Worm (Caenorhabditis elegans) whole organism, young adult: ENCODE data around the gene F38H4.6.

Experiments used
- B0019.2 ChIP-seq: fragments of 200-800 bp; sonication (Bioruptor generic); conservative IDR thresholded peaks from 2 replicates; pipeline ENCODE4 v1.3.6; 2022; ENCODE audit warnings: missing genetic modification reagents, missing genetic modification characterization, missing compliant biosample characterization
- B0035.1 ChIP-seq: sonication (generic microtip); optimal IDR thresholded peaks from 2 replicates; lab custom pipeline; 2016; ENCODE audit warnings: missing genetic modification characterization, mild to moderate bottlenecking, missing compliant biosample characterization, missing genotype, missing genetic modification reagents
- B0336.3 ChIP-seq: fragments of 200-800 bp; sonication (Bioruptor generic); IDR thresholded peaks from 2 replicates; pipeline ENCODE4 v1.3.6; 2022; ENCODE audit warnings: missing genetic modification characterization, missing compliant biosample characterization
- C17E4.6 ChIP-seq: fragments of 200-800 bp; sonication (Bioruptor generic); IDR thresholded peaks from 2 replicates; pipeline ENCODE4 v1.3.6; 2022; ENCODE audit warnings: missing genetic modification reagents, missing genetic modification characterization, missing compliant biosample characterization
- F23B12.7 ChIP-seq: sonication (generic microtip); optimal IDR thresholded peaks from 2 replicates; lab custom pipeline; 2017; ENCODE audit warnings: missing genetic modification characterization, mild to moderate bottlenecking, missing compliant biosample characterization, antibody characterized with exemption, moderate library complexity; ENCODE audit not compliant: insufficient read depth
- F33H1.4 ChIP-seq: fragments of 200-800 bp; sonication (Bioruptor generic); IDR thresholded peaks from 2 replicates; pipeline ENCODE4 v1.3.6; 2022; ENCODE audit warnings: missing genetic modification reagents, missing genetic modification characterization, missing compliant biosample characterization
- F39B2.1 ChIP-seq: fragments of 200-800 bp; sonication (Bioruptor generic); IDR thresholded peaks from 2 replicates; pipeline ENCODE4 v1.3.6; 2022; ENCODE audit warnings: missing genetic modification reagents, missing genetic modification characterization, missing compliant biosample characterization
- F52B5.7 ChIP-seq: sonication (generic microtip); optimal IDR thresholded peaks from 2 replicates; lab custom pipeline; 2016; ENCODE audit warnings: mild to moderate bottlenecking, missing genetic modification characterization, missing compliant biosample characterization
- K12H6.12 ChIP-seq: fragments of 200-800 bp; sonication (Bioruptor generic); optimal IDR thresholded peaks from 2 replicates; lab custom pipeline; 2018; ENCODE audit warnings: mild to moderate bottlenecking, missing genetic modification characterization, missing compliant biosample characterization
- Y53F4B.3 ChIP-seq: fragments of 200-800 bp; sonication (Bioruptor generic); IDR thresholded peaks from 2 replicates; pipeline ENCODE4 v1.3.6; 2022; ENCODE audit warnings: missing genetic modification reagents, missing genetic modification characterization, missing compliant biosample characterization
- Y53G8AR.9 ChIP-seq: fragments of 200-800 bp; sonication (Bioruptor generic); conservative IDR thresholded peaks from 2 replicates; pipeline ENCODE4 v1.3.6; 2022; ENCODE audit warnings: missing genetic modification reagents, missing genetic modification characterization, missing compliant biosample characterization
- Y56A3A.18 ChIP-seq: fragments of 200-800 bp; sonication (Bioruptor generic); IDR thresholded peaks from 2 replicates; pipeline ENCODE4 v1.3.6; 2022; ENCODE audit warnings: missing genetic modification reagents, missing genetic modification characterization, missing compliant biosample characterization
- Y95B8A.8 ChIP-seq: fragments of 200-800 bp; sonication (Bioruptor generic); IDR thresholded peaks from 2 replicates; pipeline ENCODE4 v1.3.6; 2022; ENCODE audit warnings: missing genetic modification reagents, missing genetic modification characterization, missing compliant biosample characterization
- aptf-2 ChIP-seq: fragments of 200-800 bp; sonication (Bioruptor generic); conservative IDR thresholded peaks from 2 replicates; pipeline ENCODE4 v1.3.6; 2022; ENCODE audit warnings: missing genetic modification reagents, missing genetic modification characterization, missing compliant biosample characterization
- athp-1 ChIP-seq: sonication (generic microtip); optimal IDR thresholded peaks from 2 replicates; lab custom pipeline; 2017; ENCODE audit warnings: mild to moderate bottlenecking, missing genetic modification characterization, missing compliant biosample characterization
- attf-5 ChIP-seq: fragments of 200-800 bp; sonication (Bioruptor generic); optimal IDR thresholded peaks from 2 replicates; lab custom pipeline; 2018; ENCODE audit warnings: mild to moderate bottlenecking, missing genetic modification characterization, missing compliant biosample characterization
- ccch-3 ChIP-seq: fragments of 200-800 bp; sonication (Bioruptor generic); optimal IDR thresholded peaks from 2 replicates; lab custom pipeline; 2018; ENCODE audit warnings: mild to moderate bottlenecking, missing genetic modification characterization, missing compliant biosample characterization
- ceh-100 ChIP-seq: fragments of 200-800 bp; sonication (Bioruptor generic); IDR thresholded peaks from 2 replicates; pipeline ENCODE4 v1.3.6; 2022; ENCODE audit warnings: missing genetic modification reagents, missing genetic modification characterization, missing compliant biosample characterization
- ceh-27 ChIP-seq: fragments of 200-800 bp; sonication (Bioruptor generic); optimal IDR thresholded peaks from 2 replicates; lab custom pipeline; 2018; ENCODE audit warnings: mild to moderate bottlenecking, missing genetic modification characterization, moderate library complexity, missing compliant biosample characterization
- ceh-79 ChIP-seq: sonication (generic microtip); optimal IDR thresholded peaks from 2 replicates; lab custom pipeline; 2017; ENCODE audit warnings: mild to moderate bottlenecking, missing genetic modification characterization, missing compliant biosample characterization
- ekl-4 ChIP-seq: fragments of 200-800 bp; sonication (Bioruptor generic); IDR thresholded peaks from 2 replicates; pipeline ENCODE4 v1.3.6; 2022; ENCODE audit warnings: missing genetic modification reagents, missing genetic modification characterization, missing compliant biosample characterization
- gei-17 ChIP-seq: fragments of 200-800 bp; sonication (Bioruptor generic); optimal IDR thresholded peaks from 2 replicates; lab custom pipeline; 2018; ENCODE audit warnings: mild to moderate bottlenecking, missing genetic modification characterization, missing compliant biosample characterization
- hlh-12 ChIP-seq: sonication (generic microtip); optimal IDR thresholded peaks from 2 replicates; lab custom pipeline; 2016; ENCODE audit warnings: missing genetic modification characterization, missing compliant biosample characterization
- hmg-20 ChIP-seq: fragments of 200-800 bp; sonication (Bioruptor generic); IDR thresholded peaks from 2 replicates; pipeline ENCODE4 v1.3.6; 2022; ENCODE audit warnings: missing genetic modification reagents, missing genetic modification characterization, missing compliant biosample characterization
- hrde-1 ChIP-seq: sonication (generic microtip); optimal IDR thresholded peaks from 2 replicates; lab custom pipeline; 2016; ENCODE audit warnings: missing genetic modification characterization, mild to moderate bottlenecking, missing compliant biosample characterization, moderate library complexity, missing genotype, missing genetic modification reagents, borderline replicate concordance
- lag-1 ChIP-seq: fragments of 200-800 bp; sonication (Bioruptor generic); IDR thresholded peaks from 2 replicates; pipeline ENCODE4 v1.3.6; 2022; ENCODE audit warnings: missing genetic modification reagents, missing genetic modification characterization, missing compliant biosample characterization
- let-607 ChIP-seq, 2 experiments: fragments of 200-800 bp in 1 of 2; sonication (Bioruptor generic) in 1 of 2; sonication (generic microtip) in 1 of 2; optimal IDR thresholded peaks; 2 replicates each; lab custom pipeline; 2016 to 2018; ENCODE audit warnings: mild to moderate bottlenecking in 2 of 2, missing compliant biosample characterization in 2 of 2, missing genetic modification characterization in 2 of 2, moderate library complexity in 2 of 2, missing genotype in 1 of 2
- lin-35 ChIP-seq, 3 experiments: fragments of 150-350 bp in 2 of 3; sonication (generic microtip) in 1 of 3; optimal IDR thresholded peaks; 2 replicates each; lab custom pipeline; 2014 to 2018; ENCODE audit warnings: missing biosample characterization in 3 of 3, missing genetic modification characterization in 3 of 3, missing genetic modification reagents in 3 of 3
- madf-3 ChIP-seq: fragments of 200-800 bp; sonication (Bioruptor generic); IDR thresholded peaks from 2 replicates; pipeline ENCODE4 v1.3.6; 2022; ENCODE audit warnings: missing genetic modification reagents, missing genetic modification characterization, missing compliant biosample characterization
- madf-6 ChIP-seq: fragments of 200-800 bp; sonication (Bioruptor generic); IDR thresholded peaks from 2 replicates; pipeline ENCODE4 v1.3.6; 2022; ENCODE audit warnings: missing genetic modification reagents, missing genetic modification characterization, missing compliant biosample characterization
- mes-4 ChIP-seq: sonication (generic microtip); optimal IDR thresholded peaks from 2 replicates; lab custom pipeline; 2016; ENCODE audit warnings: missing genotype, missing genetic modification characterization, missing compliant biosample characterization
- mxl-1 ChIP-seq: sonication (generic microtip); optimal IDR thresholded peaks from 2 replicates; lab custom pipeline; 2016; ENCODE audit warnings: missing genetic modification characterization, missing compliant biosample characterization
- nfyb-1 ChIP-seq: fragments of 200-800 bp; sonication (Bioruptor generic); IDR thresholded peaks from 2 replicates; pipeline ENCODE4 v1.3.6; 2022; ENCODE audit warnings: missing genetic modification reagents, missing genetic modification characterization, missing compliant biosample characterization
- nhr-120 ChIP-seq: fragments of 200-800 bp; sonication (Bioruptor generic); IDR thresholded peaks from 2 replicates; pipeline ENCODE4 v1.3.6; 2022; ENCODE audit warnings: missing genetic modification characterization, missing compliant biosample characterization
- nhr-80 ChIP-seq: sonication (generic microtip); optimal IDR thresholded peaks from 2 replicates; lab custom pipeline; 2016; ENCODE audit warnings: missing genetic modification characterization, missing compliant biosample characterization
- pha-4 ChIP-seq: fragments of 150-350 bp; sonication (generic microtip); optimal IDR thresholded peaks from 2 replicates; lab custom pipeline; 2014; ENCODE audit warnings: missing biosample characterization, missing genetic modification reagents, missing genetic modification characterization
- rcor-1 ChIP-seq: fragments of 200-800 bp; sonication (Bioruptor generic); IDR thresholded peaks from 2 replicates; pipeline ENCODE4 v1.3.6; 2022; ENCODE audit warnings: missing genetic modification reagents, missing genetic modification characterization, missing compliant biosample characterization
- rec-8 ChIP-seq, 2 experiments: sonication (generic microtip); optimal IDR thresholded peaks; 2 replicates each; lab custom pipeline; 2016; ENCODE audit warnings: mild to moderate bottlenecking in 2 of 2, missing genetic modification characterization in 2 of 2, missing genetic modification reagents in 2 of 2, missing genotype in 2 of 2, missing biosample characterization in 1 of 2, missing compliant biosample characterization in 1 of 2, moderate library complexity in 1 of 2
- repo-1 ChIP-seq: sonication (generic microtip); optimal IDR thresholded peaks from 2 replicates; lab custom pipeline; 2017; ENCODE audit warnings: mild to moderate bottlenecking, missing genetic modification characterization, missing compliant biosample characterization
- sea-2 ChIP-seq: fragments of 200-800 bp; sonication (Bioruptor generic); IDR thresholded peaks from 2 replicates; pipeline ENCODE4 v1.3.6; 2022; ENCODE audit warnings: missing genetic modification characterization, missing compliant biosample characterization
- tbp1 ChIP-seq: fragments of 200-800 bp; sonication (Bioruptor generic); optimal IDR thresholded peaks from 2 replicates; lab custom pipeline; 2018; ENCODE audit warnings: mild to moderate bottlenecking, missing genetic modification characterization, missing compliant biosample characterization
- unc-130 ChIP-seq: sonication (generic microtip); optimal IDR thresholded peaks from 2 replicates; lab custom pipeline; 2016; ENCODE audit warnings: missing genetic modification reagents, missing genetic modification characterization, missing compliant biosample characterization
- ztf-22 ChIP-seq: fragments of 200-800 bp; sonication (Bioruptor generic); optimal IDR thresholded peaks from 2 replicates; lab custom pipeline; 2018; ENCODE audit warnings: mild to moderate bottlenecking, missing genetic modification characterization, moderate library complexity, missing compliant biosample characterization

Gene F38H4.6

ce11 chrIV:11859995-11860605, 12.4 kb upstream of the F38H4.6 start, which contains the start of gene mob-1 (continued):
- no peak for TF ChIP-seq sea-2 (GFP tag; lab: Robert Waterston, UW)
- peak; percentile 20; the same call in 1 of the 2 replicates for TF ChIP-seq nhr-120 (GFP tag; lab: Robert Waterston, UW)
- no peak for TF ChIP-seq nhr-80 (tag; lab: Kevin White, UChicago)
- no peak; the same call in 1 of the 2 replicates for TF ChIP-seq F33H1.4 (GFP tag; lab: Robert Waterston, UW)
- TF ChIP-seq hlh-12 (tag; lab: Kevin White, UChicago), result no peak
- TF ChIP-seq aptf-2 (GFP tag; lab: Robert Waterston, UW), result no peak
- TF ChIP-seq rcor-1, result no peak
- TF ChIP-seq gei-17 (GFP tag; lab: Kevin White, UChicago), result no peak
- peak; percentile 75 for TF ChIP-seq B0336.3
- peak; percentile 69 for TF ChIP-seq Y53G8AR.9 (GFP tag; lab: Robert Waterston, UW)
- no peak for TF ChIP-seq ceh-27 (GFP tag; lab: Kevin White, UChicago)
- peak; percentile 46 for TF ChIP-seq repo-1 (tag; lab: Kevin White, UChicago)
- TF ChIP-seq rec-8 (tag; optimal IDR thresholded peaks at IDR 0.05; lab: Kevin White, UChicago), result no peak
- no peak for TF ChIP-seq mxl-1
- TF ChIP-seq hrde-1 (tag; lab: Kevin White, UChicago), result peak; percentile 10
- TF ChIP-seq ztf-22 (GFP tag; lab: Kevin White, UChicago), result no peak
- peak; percentile 27 for TF ChIP-seq attf-5 (GFP tag; lab: Kevin White, UChicago)
- TF ChIP-seq unc-130 (GFP tag; lab: Kevin White, UChicago), result peak; percentile 36

DNA sequence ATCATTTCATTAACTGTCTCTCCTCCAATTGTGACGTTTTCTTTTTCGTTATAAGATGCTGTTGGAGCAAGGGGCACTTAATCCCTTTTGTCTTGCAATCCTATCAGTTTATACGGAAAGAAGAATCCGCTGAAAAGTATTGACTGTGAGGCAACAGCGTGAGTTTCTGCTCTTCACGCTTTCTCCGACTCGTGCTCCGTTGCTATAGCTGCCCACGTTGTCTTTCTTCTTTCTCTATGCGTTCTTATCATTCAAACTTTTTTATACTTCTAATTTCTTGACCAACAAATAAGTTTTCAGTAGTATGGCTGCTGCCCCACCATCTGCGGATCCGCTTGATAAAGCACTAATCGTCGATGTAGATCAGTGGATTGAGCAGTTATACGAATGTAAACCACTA, 10.5 kb upstream of the F38H4.6 start, which contains the start of gene let-92:
Gene let-92 (plus strand): TSS at position 301 of the 400 bp plus-strand sequence.
- TF ChIP-seq ceh-79 (tag; lab: Kevin White, UChicago) (no peak), B0019.2 (GFP tag; lab: Robert Waterston, UW) (no peak), tbp1 (GFP tag; lab: Kevin White, UChicago) (no peak), Y53G8AR.9 (GFP tag; lab: Robert Waterston, UW) (no peak), athp-1 (tag; lab: Kevin White, UChicago) (no peak), F23B12.7 (tag; lab: Kevin White, UChicago) (no peak), C17E4.6 (GFP tag; lab: Robert Waterston, UW) (no peak), Y53F4B.3 (GFP tag; lab: Robert Waterston, UW) (no peak), sea-2 (GFP tag; lab: Robert Waterston, UW) (no peak), Y56A3A.18 (GFP tag; lab: Robert Waterston, UW) (no peak), ekl-4 (GFP tag; lab: Robert Waterston, UW) (no peak), rec-8 (tag; optimal IDR thresholded peaks at IDR 0.05; lab: Kevin White, UChicago) (no peak), K12H6.12 (tag; lab: Kevin White, UChicago) (no peak), ceh-100 (GFP tag; lab: Robert Waterston, UW) (no peak), ccch-3 (GFP tag; lab: Kevin White, UChicago) (no peak)

- peak; percentile 82 for TF ChIP-seq ceh-27 (GFP tag; lab: Kevin White, UChicago)
- peak; percentile 66 for TF ChIP-seq B0336.3
- TF ChIP-seq Y95B8A.8, result 0 out of 2 replicates have a peak, but pooled peaks have one; percentile 26
- no peak for TF ChIP-seq Y56A3A.18 (GFP tag; lab: Robert Waterston, UW)
- TF ChIP-seq hrde-1 (tag; lab: Kevin White, UChicago), result no peak
- TF ChIP-seq lag-1, result no peak
- no peak for TF ChIP-seq mes-4 (tag; lab: Kevin White, UChicago)
- TF ChIP-seq let-607 (tag; optimal IDR thresholded peaks at IDR 0.05; lab: Kevin White, UChicago), result no peak
- no peak for TF ChIP-seq pha-4 (tag; lab: Kevin White, UChicago)
- TF ChIP-seq B0035.1, result no peak
- 0 out of 2 replicates have a peak, but pooled peaks have one; percentile 4 for TF ChIP-seq madf-6 (GFP tag; lab: Robert Waterston, UW)
- 0 out of 2 replicates have a peak, but pooled peaks have one; percentile 20 for TF ChIP-seq hmg-20 (GFP tag; lab: Robert Waterston, UW)
- TF ChIP-seq nfyb-1 (GFP tag; lab: Robert Waterston, UW), result peak; percentile 71; the same call in 1 of the 2 replicates
- TF ChIP-seq C17E4.6 (GFP tag; lab: Robert Waterston, UW), result no peak
- peak; percentile 84 for TF ChIP-seq madf-3
- peak in 1 of 3 experiments; percentile 59 for TF ChIP-seq lin-35 (GFP tag; optimal IDR thresholded peaks at IDR 0.05; lab: Kevin White, UChicago)
- peak; percentile 7 for TF ChIP-seq gei-17 (GFP tag; lab: Kevin White, UChicago)
- peak; percentile 39 for TF ChIP-seq tbp1 (GFP tag; lab: Kevin White, UChicago)
- TF ChIP-seq F39B2.1, result no peak
- TF ChIP-seq F52B5.7 (tag; lab: Kevin White, UChicago), result peak; percentile 5
These were observed 9.5 kb upstream of the F38H4.6 start for ce11 chrIV:11857159-11857565.
